Fruit fly (Drosophila melanogaster) whole organism, adult: ENCODE results near the gene CG18586.

ENCODE experiments used
- CG11617 ChIP-seq: fragments of 200-800 bp; sonication (Bioruptor generic); optimal IDR thresholded peaks from 2 replicates; lab custom pipeline; 2017; ENCODE audit warnings: mild to moderate bottlenecking, missing biosample characterization, missing genetic modification reagents, missing genetic modification characterization
- CG12768 ChIP-seq: fragments of 200-800 bp; sonication (Bioruptor generic); optimal IDR thresholded peaks from 2 replicates; lab custom pipeline; 2017; ENCODE audit warnings: missing biosample characterization, missing genetic modification characterization, mild to moderate bottlenecking, moderate library complexity, missing genetic modification reagents
- CG14711 ChIP-seq: fragments of 200-800 bp; sonication (Bioruptor generic); optimal IDR thresholded peaks from 2 replicates; lab custom pipeline; 2018; ENCODE audit warnings: missing biosample characterization, mild to moderate bottlenecking, missing genetic modification characterization, moderate library complexity
- CG1620 ChIP-seq: fragments of 200-800 bp; sonication (Bioruptor generic); optimal IDR thresholded peaks from 2 replicates; lab custom pipeline; 2016; ENCODE audit warnings: missing biosample characterization, missing genetic modification characterization
- CG33017 ChIP-seq: fragments of 200-800 bp; sonication (Bioruptor generic); optimal IDR thresholded peaks from 2 replicates; lab custom pipeline; 2018; ENCODE audit warnings: missing biosample characterization, mild to moderate bottlenecking, missing genetic modification characterization, moderate library complexity
- CG5204 ChIP-seq: fragments of 200-800 bp; sonication (Bioruptor generic); optimal IDR thresholded peaks from 2 replicates; lab custom pipeline; 2016; ENCODE audit warnings: missing biosample characterization, missing genetic modification characterization
- CG7045 ChIP-seq: fragments of 200-800 bp; sonication (Bioruptor generic); optimal IDR thresholded peaks from 2 replicates; lab custom pipeline; 2017; ENCODE audit warnings: missing biosample characterization, mild to moderate bottlenecking, missing genetic modification characterization
- CG7101 ChIP-seq: fragments of 200-800 bp; sonication (Bioruptor generic); optimal IDR thresholded peaks from 2 replicates; lab custom pipeline; 2018; ENCODE audit warnings: missing biosample characterization, mild to moderate bottlenecking, missing genetic modification characterization, moderate library complexity
- Clk ChIP-seq: fragments of 200-800 bp; sonication (Bioruptor generic); optimal IDR thresholded peaks from 2 replicates; lab custom pipeline; 2017; ENCODE audit warnings: missing biosample characterization, missing genetic modification characterization
- Crg-1 ChIP-seq: fragments of 200-800 bp; sonication (Bioruptor generic); optimal IDR thresholded peaks from 2 replicates; lab custom pipeline; 2016; ENCODE audit warnings: missing biosample characterization, missing genetic modification characterization
- Hr96 ChIP-seq: fragments of 200-800 bp; sonication (Bioruptor generic); optimal IDR thresholded peaks from 2 replicates; lab custom pipeline; 2016; ENCODE audit warnings: missing biosample characterization, missing genetic modification characterization
- Mnt ChIP-seq: fragments of 200-800 bp; sonication (Bioruptor generic); optimal IDR thresholded peaks from 2 replicates; lab custom pipeline; 2016; ENCODE audit warnings: missing biosample characterization, mild to moderate bottlenecking, missing genetic modification characterization
- bab1 ChIP-seq: fragments of 200-800 bp; sonication (Bioruptor generic); optimal IDR thresholded peaks from 3 replicates; lab custom pipeline; 2019; ENCODE audit warnings: missing biosample characterization, mild to moderate bottlenecking, missing genetic modification characterization, moderate library complexity
- cic ChIP-seq: fragments of 200-800 bp; sonication (Bioruptor generic); optimal IDR thresholded peaks from 2 replicates; lab custom pipeline; 2017; ENCODE audit warnings: missing biosample characterization, mild to moderate bottlenecking, missing genetic modification characterization, moderate library complexity
- cnc ChIP-seq, 2 experiments: fragments of >200 bp; optimal IDR thresholded peaks; 2 replicates each; lab custom pipeline; 2017
- kay ChIP-seq: fragments of 200-800 bp; sonication (Bioruptor generic); peaks from one replicate; lab custom pipeline; 2016; ENCODE audit warnings: missing biosample characterization, missing genetic modification characterization, borderline replicate concordance
- ovo ChIP-seq: fragments of 200-800 bp; sonication (Bioruptor generic); optimal IDR thresholded peaks from 2 replicates; lab custom pipeline; 2016; ENCODE audit warnings: missing biosample characterization, missing genetic modification characterization
- pad ChIP-seq: fragments of 200-800 bp; sonication (Bioruptor generic); optimal IDR thresholded peaks from 3 replicates; lab custom pipeline; 2017; ENCODE audit warnings: missing biosample characterization, missing genetic modification characterization, mild to moderate bottlenecking, moderate library complexity, missing genetic modification reagents
- tj ChIP-seq: fragments of 200-800 bp; sonication (Bioruptor generic); optimal IDR thresholded peaks from 3 replicates; lab custom pipeline; 2017; ENCODE audit warnings: missing biosample characterization, mild to moderate bottlenecking, missing genetic modification characterization, moderate library complexity
- toe ChIP-seq: fragments of 200-800 bp; sonication (Bioruptor generic); optimal IDR thresholded peaks from 2 replicates; lab custom pipeline; 2016; ENCODE audit warnings: missing biosample characterization, missing genetic modification characterization

Gene CG18586

dm6 chr3L:5873011-5873410 is at the start of gene CG18586:
Gene CG18586 (plus strand): TSS chr3L:5873311.
- TF ChIP-seq CG11617 (GFP tag; lab: Kevin White, UChicago) (no peak), kay (GFP tag; lab: Kevin White, UChicago) (no peak), CG7101 (tag; lab: Kevin White, UChicago) (no peak), Crg-1 (GFP tag; lab: Kevin White, UChicago) (no peak), CG7045 (GFP tag; lab: Kevin White, UChicago) (no peak), toe (no peak), CG12768 (no peak), pad (GFP tag; lab: Kevin White, UChicago) (no peak), tj (GFP tag; lab: Kevin White, UChicago) (no peak), Hr96 (GFP tag; lab: Kevin White, UChicago) (no peak), bab1 (no peak), ovo (GFP tag; lab: Kevin White, UChicago) (no peak), CG5204 (GFP tag; lab: Kevin White, UChicago) (no peak), cnc (optimal IDR thresholded peaks at IDR 0.05; lab: Kevin White, UChicago) (no peak), Mnt (GFP tag; lab: Kevin White, UChicago) (no peak), CG33017 (tag; lab: Kevin White, UChicago) (no peak), CG1620 (GFP tag; lab: Kevin White, UChicago) (no peak), CG14711 (tag; lab: Kevin White, UChicago) (no peak), Clk (GFP tag; lab: Kevin White, UChicago) (no peak)

- TF ChIP-seq Clk (GFP tag; lab: Kevin White, UChicago), result no peak
- no peak for TF ChIP-seq Hr96 (GFP tag; lab: Kevin White, UChicago)
- no peak for TF ChIP-seq CG7101 (tag; lab: Kevin White, UChicago)
- no peak for TF ChIP-seq CG33017 (tag; lab: Kevin White, UChicago)
- TF ChIP-seq cnc (optimal IDR thresholded peaks at IDR 0.05; lab: Kevin White, UChicago), result no peak
- no peak for TF ChIP-seq cic
Observed at dm6 chr3L:5823763-5824445, 49.2 kb upstream of the CG18586 start.

dm6 chr3L:5825483-5825882 is 47.6 kb upstream of the CG18586 start:
- TF ChIP-seq Crg-1 (GFP tag; lab: Kevin White, UChicago) (no peak), CG33017 (tag; lab: Kevin White, UChicago) (no peak)

- TF ChIP-seq CG5204 (GFP tag; lab: Kevin White, UChicago), result no peak
- no peak for TF ChIP-seq CG7045 (GFP tag; lab: Kevin White, UChicago)
- TF ChIP-seq kay (GFP tag; lab: Kevin White, UChicago), result no peak
- TF ChIP-seq CG33017 (tag; lab: Kevin White, UChicago), result no peak
- TF ChIP-seq CG7101 (tag; lab: Kevin White, UChicago), result no peak
- no peak for TF ChIP-seq cnc (optimal IDR thresholded peaks at IDR 0.05; lab: Kevin White, UChicago)
- no peak for TF ChIP-seq cic
- no peak for TF ChIP-seq Clk (GFP tag; lab: Kevin White, UChicago)
- no peak for TF ChIP-seq Mnt (GFP tag; lab: Kevin White, UChicago)
- no peak for TF ChIP-seq tj (GFP tag; lab: Kevin White, UChicago)
- no peak for TF ChIP-seq CG12768
- no peak for TF ChIP-seq Hr96 (GFP tag; lab: Kevin White, UChicago)
- no peak for TF ChIP-seq Crg-1 (GFP tag; lab: Kevin White, UChicago)
- TF ChIP-seq CG11617 (GFP tag; lab: Kevin White, UChicago), result no peak
- TF ChIP-seq pad (GFP tag; lab: Kevin White, UChicago), result no peak
- no peak for TF ChIP-seq CG14711 (tag; lab: Kevin White, UChicago)
- TF ChIP-seq CG1620 (GFP tag; lab: Kevin White, UChicago), result no peak
Observed at dm6 chr3L:5828275-5828674, 44.8 kb upstream of the CG18586 start.

- TF ChIP-seq Mnt (GFP tag; lab: Kevin White, UChicago), result no peak
- no peak for TF ChIP-seq bab1
- TF ChIP-seq CG5204 (GFP tag; lab: Kevin White, UChicago), result no peak
- no peak for TF ChIP-seq pad (GFP tag; lab: Kevin White, UChicago)
- no peak for TF ChIP-seq CG33017 (tag; lab: Kevin White, UChicago)
- TF ChIP-seq toe, result no peak
- no peak for TF ChIP-seq CG12768
- no peak for TF ChIP-seq CG7045 (GFP tag; lab: Kevin White, UChicago)
- no peak for TF ChIP-seq Crg-1 (GFP tag; lab: Kevin White, UChicago)
Observed at dm6 chr3L:5828684-5829083, 44.4 kb upstream of the CG18586 start.

DNA sequence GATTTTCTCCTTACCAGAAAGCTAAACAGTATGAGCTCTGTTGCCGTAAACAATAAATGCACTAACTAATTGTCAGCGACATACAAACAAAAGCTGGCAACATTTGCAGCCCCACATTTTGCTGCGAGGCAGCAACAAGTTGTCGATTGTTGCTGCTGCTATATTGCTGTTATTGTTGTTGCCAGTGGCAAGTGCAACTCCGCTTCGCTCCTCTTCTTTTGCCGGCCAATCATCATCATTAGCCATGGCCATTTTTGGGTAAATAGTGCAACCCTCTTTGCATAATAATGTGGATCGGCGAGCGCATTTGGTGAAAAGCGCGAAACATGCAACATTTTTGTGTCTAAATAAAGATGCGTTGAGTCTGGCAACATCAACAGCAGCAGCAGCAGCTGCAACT is 42.5 kb upstream of the CG18586 start:
- TF ChIP-seq pad (GFP tag; lab: Kevin White, UChicago) (no peak), CG11617 (GFP tag; lab: Kevin White, UChicago) (no peak), kay (GFP tag; lab: Kevin White, UChicago) (no peak), Crg-1 (GFP tag; lab: Kevin White, UChicago) (no peak), CG33017 (tag; lab: Kevin White, UChicago) (no peak), ovo (GFP tag; lab: Kevin White, UChicago) (no peak), CG7101 (tag; lab: Kevin White, UChicago) (no peak), Mnt (GFP tag; lab: Kevin White, UChicago) (no peak), CG14711 (tag; lab: Kevin White, UChicago) (no peak), Clk (GFP tag; lab: Kevin White, UChicago) (no peak), Hr96 (GFP tag; lab: Kevin White, UChicago) (no peak)
